Worm (Caenorhabditis elegans) whole organism, early embryonic: ENCODE measurements around the gene memi-1.
A peak's percentile ranks its signal among the peaks of the same experiment; 100 is the strongest.
"Not testable (repeated sequence)": the region's sequence is repeated elsewhere in the genome, so short reads cannot be mapped to it uniquely, and the experiment has no call there.

Experiments used
- aly-1 ChIP-seq: sonication (generic microtip); optimal IDR thresholded peaks from 2 replicates; lab custom pipeline; 2016; ENCODE audit warnings: missing genetic modification characterization, missing compliant biosample characterization
- ama-1 ChIP-seq: fragments of 150-350 bp; optimal IDR thresholded peaks from 2 replicates; lab custom pipeline; 2014
- ceh-13 ChIP-seq: fragments of 200-800 bp; sonication (Bioruptor generic); optimal IDR thresholded peaks from 2 replicates; lab custom pipeline; 2018; ENCODE audit warnings: mild to moderate bottlenecking, missing genetic modification characterization, missing compliant biosample characterization
- hmbx-1 ChIP-seq: sonication (generic microtip); optimal IDR thresholded peaks from 2 replicates; lab custom pipeline; 2016; ENCODE audit warnings: mild to moderate bottlenecking, missing genetic modification characterization, missing compliant biosample characterization
- tbx-11 ChIP-seq: fragments of 200-800 bp; sonication (Bioruptor generic); IDR thresholded peaks from 2 replicates; pipeline ENCODE4 v1.3.6; 2022; ENCODE audit warnings: missing genetic modification characterization, missing compliant biosample characterization
- tbx-37 ChIP-seq: fragments of 200-800 bp; sonication (Bioruptor generic); conservative IDR thresholded peaks from 2 replicates; pipeline ENCODE4 v1.3.6; 2022; ENCODE audit warnings: missing genetic modification reagents, missing genetic modification characterization, missing compliant biosample characterization

ce11 chrIV:4727935-4728334 lies 32.3 kb downstream of the memi-1 start:
- not testable (repeated sequence) for TF ChIP-seq ama-1 (lab: Kevin White, UChicago); aly-1 (tag; lab: Kevin White, UChicago); hmbx-1 (tag; lab: Kevin White, UChicago); ceh-13 (GFP tag; lab: Kevin White, UChicago)
- TF ChIP-seq tbx-37 = peak; percentile 56; the same call in 1 of the 2 replicates
- 0 out of 2 replicates have a peak, but pooled peaks have one; percentile 50 for TF ChIP-seq tbx-11 (GFP tag; lab: Robert Waterston, UW)
